Worm (Caenorhabditis elegans) whole organism, L1 larva: ENCODE data around the gene srh-192.

Source experiments
- C04F5.9 ChIP-seq: sonication (generic microtip); optimal IDR thresholded peaks from 2 replicates; lab custom pipeline; 2016; ENCODE audit warnings: missing genetic modification characterization, missing compliant biosample characterization
- egl-13 ChIP-seq: sonication (generic microtip); optimal IDR thresholded peaks from 2 replicates; lab custom pipeline; 2016; ENCODE audit warnings: missing genotype, missing genetic modification reagents, missing genetic modification characterization, missing compliant biosample characterization
- fkh-8 ChIP-seq: sonication (generic microtip); optimal IDR thresholded peaks from 2 replicates; lab custom pipeline; 2016; ENCODE audit warnings: mild to moderate bottlenecking, missing genetic modification characterization, missing compliant biosample characterization
- jun-1 ChIP-seq: fragments of 150-350 bp; optimal IDR thresholded peaks from 2 replicates; lab custom pipeline; 2014; ENCODE audit warnings: missing biosample characterization, missing genetic modification reagents, missing genetic modification characterization
- mdl-1 ChIP-seq, 2 experiments: fragments of 150-350 bp; optimal IDR thresholded peaks; 2 replicates each; lab custom pipeline; 2014 to 2017; ENCODE audit warnings: missing biosample characterization in 2 of 2, missing genetic modification characterization in 2 of 2, inconsistent platforms in 1 of 2
- zag-1 ChIP-seq: fragments of 150-350 bp; optimal IDR thresholded peaks from 2 replicates; lab custom pipeline; 2014; ENCODE audit warnings: missing biosample characterization, missing genetic modification characterization

- TF ChIP-seq fkh-8 (tag; lab: Kevin White, UChicago) (no peak), C04F5.9 (no peak), mdl-1 (tag; optimal IDR thresholded peaks at IDR 0.05; lab: Kevin White, UChicago) (no peak), egl-13 (tag; lab: Kevin White, UChicago) (no peak), zag-1 (no peak), jun-1 (no peak)
Observed at ce11 chrV:4360018-4360417, 45.1 kb upstream of the srh-192 start.
